Fruit fly (Drosophila melanogaster) whole organism, embryonic: Measurements from ENCODE around the gene Polr1D.

Experiments used
- Atf-2 ChIP-seq: fragments of 200-800 bp; sonication (Bioruptor generic); optimal IDR thresholded peaks from 2 replicates; lab custom pipeline; 2016; ENCODE audit warnings: missing biosample characterization, missing genetic modification characterization
- CG10209 ChIP-seq: fragments of 200-800 bp; sonication (Bioruptor generic); optimal IDR thresholded peaks from 3 replicates; lab custom pipeline; 2017; ENCODE audit warnings: missing biosample characterization, mild to moderate bottlenecking, missing genetic modification characterization, missing genetic modification reagents
- CG10565 ChIP-seq: fragments of 200-800 bp; sonication (Bioruptor generic); optimal IDR thresholded peaks from 3 replicates; lab custom pipeline; 2016; ENCODE audit warnings: missing biosample characterization, mild to moderate bottlenecking, missing genetic modification characterization
- CG11695 ChIP-seq: fragments of 200-800 bp; sonication (Bioruptor generic); IDR thresholded peaks from 3 replicates; pipeline ENCODE4 v1.3.6; 2022; ENCODE audit warnings: missing biosample characterization, missing genetic modification characterization
- CG13296 ChIP-seq: fragments of 200-800 bp; sonication (Bioruptor generic); optimal IDR thresholded peaks from 3 replicates; lab custom pipeline; 2018; ENCODE audit warnings: missing biosample characterization, mild to moderate bottlenecking, missing genetic modification characterization
- CG14014 ChIP-seq: fragments of 200-800 bp; sonication (Bioruptor generic); IDR thresholded peaks from 2 replicates; pipeline ENCODE4 v1.3.6; 2022; ENCODE audit warnings: missing biosample characterization, missing genetic modification characterization
- CG14965 ChIP-seq: fragments of 200-800 bp; sonication (Bioruptor generic); optimal IDR thresholded peaks from 2 replicates; lab custom pipeline; 2016; ENCODE audit warnings: missing biosample characterization, missing genetic modification characterization, borderline replicate concordance
- CG15073 ChIP-seq: fragments of 200-800 bp; sonication (Bioruptor generic); optimal IDR thresholded peaks from 2 replicates; lab custom pipeline; 2016; ENCODE audit warnings: missing biosample characterization, missing genetic modification characterization
- CG16863 ChIP-seq: fragments of 200-800 bp; sonication (Bioruptor generic); optimal IDR thresholded peaks from 3 replicates; lab custom pipeline; 2016; ENCODE audit warnings: missing biosample characterization, missing genetic modification characterization
- CG17385 ChIP-seq: fragments of 200-800 bp; sonication (Bioruptor generic); optimal IDR thresholded peaks from 3 replicates; lab custom pipeline; 2018; ENCODE audit warnings: missing biosample characterization, mild to moderate bottlenecking, missing genetic modification characterization
- CG17568 ChIP-seq: fragments of 200-800 bp; sonication (Bioruptor generic); optimal IDR thresholded peaks from 2 replicates; lab custom pipeline; 2018; ENCODE audit warnings: missing biosample characterization, mild to moderate bottlenecking, missing genetic modification characterization, moderate library complexity
- CG18764 ChIP-seq: fragments of 200-800 bp; sonication (Bioruptor generic); optimal IDR thresholded peaks from 3 replicates; lab custom pipeline; 2016; ENCODE audit warnings: missing biosample characterization, missing genetic modification characterization
- CG2199 ChIP-seq: fragments of 200-800 bp; sonication (Bioruptor generic); IDR thresholded peaks from 3 replicates; pipeline ENCODE4 v1.3.6; 2022; ENCODE audit warnings: missing biosample characterization, missing genetic modification characterization
- CG33213 ChIP-seq: fragments of 200-800 bp; sonication (Bioruptor generic); optimal IDR thresholded peaks from 3 replicates; lab custom pipeline; 2016; ENCODE audit warnings: missing biosample characterization, missing genetic modification characterization
- CG3407 ChIP-seq: fragments of 200-800 bp; sonication (Bioruptor generic); optimal IDR thresholded peaks from 2 replicates; lab custom pipeline; 2018; ENCODE audit warnings: missing biosample characterization, mild to moderate bottlenecking, missing genetic modification characterization
- CG8944 ChIP-seq: fragments of 200-800 bp; sonication (Bioruptor generic); optimal IDR thresholded peaks from 3 replicates; lab custom pipeline; 2016; ENCODE audit warnings: missing biosample characterization, missing genetic modification characterization
- Dfd ChIP-seq, 2 experiments: fragments of >200 bp; optimal IDR thresholded peaks; 2 replicates each; lab custom pipeline; 2017; ENCODE audit warnings: missing biosample characterization in 2 of 2, missing genetic modification characterization in 2 of 2
- Dref ChIP-seq: fragments of 200-800 bp; sonication (Bioruptor generic); IDR thresholded peaks from 2 replicates; pipeline ENCODE4 v1.3.6; 2022; ENCODE audit warnings: missing biosample characterization, missing genetic modification characterization
- Eip74EF ChIP-seq, 2 experiments: fragments of 200-800 bp in 1 of 2; fragments of >200 bp in 1 of 2; sonication (Bioruptor generic) in 1 of 2; optimal IDR thresholded peaks; 2 replicates each; lab custom pipeline; 2017 to 2019; ENCODE audit warnings: missing biosample characterization in 2 of 2, missing genetic modification characterization in 2 of 2, mild to moderate bottlenecking in 1 of 2, moderate library complexity in 1 of 2
- Ets97D ChIP-seq: fragments of 200-800 bp; sonication (Bioruptor generic); optimal IDR thresholded peaks from 3 replicates; lab custom pipeline; 2016; ENCODE audit warnings: missing biosample characterization, missing genetic modification characterization
- H2.0 ChIP-seq: fragments of 200-800 bp; sonication (Bioruptor generic); IDR thresholded peaks from 2 replicates; pipeline ENCODE4 v1.3.6; 2022; ENCODE audit warnings: missing biosample characterization, missing genetic modification characterization
- Hand ChIP-seq: fragments of 200-800 bp; sonication (Bioruptor generic); optimal IDR thresholded peaks from 2 replicates; lab custom pipeline; 2017; ENCODE audit warnings: mild to moderate bottlenecking, missing biosample characterization, missing genetic modification reagents, missing genetic modification characterization
- HmgD ChIP-seq: fragments of 200-800 bp; sonication (Bioruptor generic); optimal IDR thresholded peaks from 3 replicates; lab custom pipeline; 2016; ENCODE audit warnings: missing biosample characterization, missing genetic modification characterization
- MBD-R2 ChIP-seq: fragments of 200-800 bp; sonication (Bioruptor generic); IDR thresholded peaks from 2 replicates; pipeline ENCODE4 v1.3.6; 2022; ENCODE audit warnings: missing biosample characterization, missing genetic modification characterization
- NK7.1 ChIP-seq: fragments of 200-800 bp; sonication (Bioruptor generic); optimal IDR thresholded peaks from 3 replicates; lab custom pipeline; 2016; ENCODE audit warnings: missing biosample characterization, missing genetic modification characterization
- Scr ChIP-seq: fragments of 200-800 bp; sonication (Bioruptor generic); IDR thresholded peaks from 2 replicates; pipeline ENCODE4 v1.3.6; 2022; ENCODE audit warnings: missing biosample characterization, missing genetic modification characterization; ENCODE audit not compliant: partially characterized antibody
- aop ChIP-seq: fragments of 200-800 bp; sonication (Bioruptor generic); IDR thresholded peaks from 2 replicates; pipeline ENCODE4 v1.3.6; 2022; ENCODE audit warnings: missing biosample characterization, missing genetic modification characterization
- ase ChIP-seq: fragments of 200-800 bp; sonication (Bioruptor generic); IDR thresholded peaks from 3 replicates; pipeline ENCODE4 v1.3.6; 2022; ENCODE audit warnings: missing biosample characterization, missing genetic modification characterization
- bigmax ChIP-seq: fragments of 200-800 bp; sonication (Bioruptor generic); optimal IDR thresholded peaks from 2 replicates; lab custom pipeline; 2018; ENCODE audit warnings: missing biosample characterization, mild to moderate bottlenecking, missing genetic modification characterization
- croc ChIP-seq: fragments of 200-800 bp; sonication (Bioruptor generic); conservative IDR thresholded peaks from 3 replicates; pipeline ENCODE4 v1.3.6; 2022; ENCODE audit warnings: missing biosample characterization, missing genetic modification characterization
- dmrt11E ChIP-seq: fragments of 200-800 bp; sonication (Bioruptor generic); optimal IDR thresholded peaks from 3 replicates; lab custom pipeline; 2018; ENCODE audit warnings: missing biosample characterization, mild to moderate bottlenecking, missing genetic modification characterization, moderate library complexity
- dpn ChIP-seq, 2 experiments: fragments of 200-800 bp; sonication (Bioruptor generic); optimal IDR thresholded peaks; 3 replicates each; lab custom pipeline; 2016; ENCODE audit warnings: missing biosample characterization in 2 of 2, missing genetic modification characterization in 2 of 2
- emc ChIP-seq: fragments of 200-800 bp; sonication (Bioruptor generic); optimal IDR thresholded peaks from 2 replicates; lab custom pipeline; 2016; ENCODE audit warnings: missing biosample characterization, missing genetic modification characterization
- gce ChIP-seq: fragments of 200-800 bp; sonication (Bioruptor generic); IDR thresholded peaks from 3 replicates; pipeline ENCODE4 v1.3.6; 2022; ENCODE audit warnings: missing biosample characterization, missing genetic modification characterization
- gcm ChIP-seq: fragments of 200-800 bp; sonication (Bioruptor generic); optimal IDR thresholded peaks from 2 replicates; lab custom pipeline; 2019; ENCODE audit warnings: missing biosample characterization, mild to moderate bottlenecking, missing genetic modification characterization, moderate library complexity
- grau ChIP-seq: fragments of 200-800 bp; optimal IDR thresholded peaks from 3 replicates; lab custom pipeline; 2019; ENCODE audit warnings: missing biosample characterization, mild to moderate bottlenecking, missing genetic modification characterization, moderate library complexity
- gro ChIP-seq: fragments of 200-800 bp; sonication (Bioruptor generic); optimal IDR thresholded peaks from 2 replicates; lab custom pipeline; 2016; ENCODE audit warnings: missing biosample characterization, missing genetic modification characterization
- gsb ChIP-seq: fragments of 200-800 bp; sonication (Bioruptor generic); IDR thresholded peaks from 2 replicates; pipeline ENCODE4 v1.3.6; 2022; ENCODE audit warnings: missing biosample characterization, missing genetic modification characterization
- hkb ChIP-seq, 2 experiments: fragments of 200-800 bp in 1 of 2; fragments of >200 bp in 1 of 2; sonication (Bioruptor generic) in 1 of 2; IDR thresholded peaks in 1 of 2; optimal IDR thresholded peaks in 1 of 2; 2 replicates each; pipeline versions ENCODE4 v1.3.6 to Lab custom; 2017 to 2022; ENCODE audit warnings: missing biosample characterization in 1 of 2, missing genetic modification characterization in 1 of 2
- insv ChIP-seq, 2 experiments: fragments of 200-800 bp; sonication (Bioruptor generic); optimal IDR thresholded peaks; 3 replicates each; lab custom pipeline; 2016 to 2018; ENCODE audit warnings: missing biosample characterization in 2 of 2, missing genetic modification characterization in 2 of 2
- jumu ChIP-seq: fragments of 200-800 bp; sonication (Bioruptor generic); optimal IDR thresholded peaks from 3 replicates; lab custom pipeline; 2016; ENCODE audit warnings: missing biosample characterization, missing genetic modification characterization
- luna ChIP-seq: fragments of 200-800 bp; sonication (Bioruptor generic); optimal IDR thresholded peaks from 2 replicates; lab custom pipeline; 2016; ENCODE audit warnings: missing biosample characterization, missing genetic modification characterization
- nerfin-1 ChIP-seq: fragments of 200-800 bp; sonication (Bioruptor generic); optimal IDR thresholded peaks from 3 replicates; lab custom pipeline; 2019; ENCODE audit warnings: missing biosample characterization, mild to moderate bottlenecking, missing genetic modification characterization, moderate library complexity
- pho ChIP-seq: fragments of 200-800 bp; sonication (Bioruptor generic); optimal IDR thresholded peaks from 2 replicates; lab custom pipeline; 2016; ENCODE audit warnings: missing biosample characterization, missing genetic modification characterization
- sens ChIP-seq: fragments of 200-800 bp; sonication (Bioruptor generic); peaks from one replicate; lab custom pipeline; 2016; ENCODE audit warnings: missing biosample characterization, missing genetic modification characterization
- sens-2 ChIP-seq: fragments of 200-800 bp; sonication (Bioruptor generic); IDR thresholded peaks from 2 replicates; pipeline ENCODE4 v1.3.6; 2022; ENCODE audit warnings: missing biosample characterization, missing genetic modification characterization
- sqz ChIP-seq: fragments of 200-800 bp; sonication (Bioruptor generic); optimal IDR thresholded peaks from 3 replicates; lab custom pipeline; 2018; ENCODE audit warnings: missing biosample characterization, mild to moderate bottlenecking, missing genetic modification characterization
- tin ChIP-seq: fragments of 200-800 bp; sonication (Bioruptor generic); optimal IDR thresholded peaks from 3 replicates; lab custom pipeline; 2016; ENCODE audit warnings: missing biosample characterization, missing genetic modification characterization
- yki ChIP-seq: fragments of >200 bp; optimal IDR thresholded peaks from 3 replicates; lab custom pipeline; 2018
- zen ChIP-seq: fragments of 200-800 bp; sonication (Bioruptor generic); optimal IDR thresholded peaks from 3 replicates; lab custom pipeline; 2018; ENCODE audit warnings: missing biosample characterization, mild to moderate bottlenecking, missing genetic modification characterization, moderate library complexity
- zf30C ChIP-seq: fragments of 200-800 bp; sonication (Bioruptor generic); optimal IDR thresholded peaks from 3 replicates; lab custom pipeline; 2018; ENCODE audit warnings: missing biosample characterization, mild to moderate bottlenecking, missing genetic modification characterization

Gene Polr1D

dm6 chr2L:19181153-19181892 lies 46.3 kb upstream of the Polr1D start, which contains the start of gene CG17568 (continued):
- peak; percentile 34 for TF ChIP-seq zen (tag; lab: Kevin White, UChicago)
- no peak for TF ChIP-seq bigmax
- TF ChIP-seq gce (GFP tag; lab: Robert Waterston, UW): no peak
- TF ChIP-seq pho: no peak
- peak; percentile 54 for TF ChIP-seq CG33213 (GFP tag; lab: Kevin White, UChicago)
- TF ChIP-seq dmrt11E (tag; lab: Kevin White, UChicago): no peak
- no peak for TF ChIP-seq nerfin-1 (tag; lab: Kevin White, UChicago)
- TF ChIP-seq CG16863 (GFP tag; lab: Kevin White, UChicago): no peak
- no peak for TF ChIP-seq Eip74EF (GFP tag; optimal IDR thresholded peaks at IDR 0.05; lab: Kevin White, UChicago)
- no peak for TF ChIP-seq Dref (GFP tag; lab: Robert Waterston, UW)
- no peak for TF ChIP-seq CG17385 (GFP tag; lab: Kevin White, UChicago)
- TF ChIP-seq gsb (GFP tag; lab: Robert Waterston, UW): no peak
- no peak for TF ChIP-seq HmgD (GFP tag; lab: Kevin White, UChicago)
- no peak for TF ChIP-seq Atf-2 (GFP tag; lab: Kevin White, UChicago)
- TF ChIP-seq emc (GFP tag; lab: Kevin White, UChicago): no peak
- TF ChIP-seq CG10565: no peak
- peak; percentile 45 for TF ChIP-seq Ets97D (GFP tag; lab: Kevin White, UChicago)
- peak; percentile 16 for TF ChIP-seq grau (tag; lab: Kevin White, UChicago)
- TF ChIP-seq insv (GFP tag; optimal IDR thresholded peaks at IDR 0.05; lab: Kevin White, UChicago): peak in 1 of 2 experiments; percentile 91
- no peak for TF ChIP-seq CG15073 (GFP tag; lab: Kevin White, UChicago)
- TF ChIP-seq sens (GFP tag; lab: Kevin White, UChicago): peak; percentile 85
- no peak for TF ChIP-seq croc (GFP tag; lab: Robert Waterston, UW)
- TF ChIP-seq Hand (GFP tag; lab: Kevin White, UChicago): no peak
- TF ChIP-seq zf30C (GFP tag; lab: Kevin White, UChicago): no peak
- TF ChIP-seq CG11695: no peak
- no peak for TF ChIP-seq H2.0 (GFP tag; lab: Robert Waterston, UW)
- TF ChIP-seq hkb (optimal IDR thresholded peaks at IDR 0.05; lab: Kevin White, UChicago): no peak
- TF ChIP-seq hkb (GFP tag; IDR thresholded peaks at IDR 0.05; lab: Robert Waterston, UW): no peak; the same call in 1 of the 2 replicates
- no peak for TF ChIP-seq CG3407 (GFP tag; lab: Kevin White, UChicago)
- peak; percentile 91 for TF ChIP-seq MBD-R2 (GFP tag; lab: Robert Waterston, UW)
- no peak for TF ChIP-seq CG17568 (GFP tag; lab: Kevin White, UChicago)
- no peak for TF ChIP-seq luna (GFP tag; lab: Kevin White, UChicago)
- no peak for TF ChIP-seq sqz (GFP tag; lab: Kevin White, UChicago)
- no peak for TF ChIP-seq gcm
- peak; percentile 1 for TF ChIP-seq tin
- no peak for TF ChIP-seq yki (lab: Kevin White, UChicago)
- no peak for TF ChIP-seq CG2199 (GFP tag; lab: Robert Waterston, UW)
- TF ChIP-seq Dfd (GFP tag; optimal IDR thresholded peaks at IDR 0.05; lab: Kevin White, UChicago): no peak
- TF ChIP-seq jumu (GFP tag; lab: Kevin White, UChicago): no peak
- no peak for TF ChIP-seq ase (GFP tag; lab: Robert Waterston, UW)
- TF ChIP-seq NK7.1: no peak
- peak in 1 of 2 experiments; percentile 4 for TF ChIP-seq dpn (GFP tag; optimal IDR thresholded peaks at IDR 0.05; lab: Kevin White, UChicago)
- no peak for TF ChIP-seq CG13296 (GFP tag; lab: Kevin White, UChicago)
- TF ChIP-seq sens-2 (GFP tag; lab: Robert Waterston, UW): no peak
- no peak for TF ChIP-seq CG10209
- TF ChIP-seq CG14014 (GFP tag; lab: Robert Waterston, UW): no peak
- TF ChIP-seq gro: peak; percentile 35
- TF ChIP-seq CG14965 (GFP tag; lab: Kevin White, UChicago): no peak
- TF ChIP-seq Scr: no peak
- TF ChIP-seq aop (GFP tag; lab: Robert Waterston, UW): no peak
- no peak for TF ChIP-seq CG18764 (GFP tag; lab: Kevin White, UChicago)
- TF ChIP-seq CG8944 (GFP tag; lab: Kevin White, UChicago): no peak
